Fruit fly (Drosophila melanogaster) whole organism, embryonic: Measurements from ENCODE around the gene Sptr.

Experiments used
- CG10267 ChIP-seq: fragments of 200-800 bp; sonication (Bioruptor generic); optimal IDR thresholded peaks from 2 replicates; lab custom pipeline; 2018; ENCODE audit warnings: missing biosample characterization, mild to moderate bottlenecking, missing genetic modification characterization, moderate library complexity
- CG12104 ChIP-seq: fragments of 200-800 bp; sonication (Bioruptor generic); optimal IDR thresholded peaks from 3 replicates; lab custom pipeline; 2016; ENCODE audit warnings: missing biosample characterization, missing genetic modification characterization
- CG14050 ChIP-seq: fragments of 200-800 bp; sonication (Bioruptor generic); IDR thresholded peaks from 3 replicates; pipeline ENCODE4 v1.3.6; 2022; ENCODE audit warnings: missing biosample characterization, missing genetic modification characterization
- CG15601 ChIP-seq: fragments of 200-800 bp; sonication (Bioruptor generic); optimal IDR thresholded peaks from 3 replicates; lab custom pipeline; 2019; ENCODE audit warnings: missing biosample characterization, mild to moderate bottlenecking, missing genetic modification characterization, moderate library complexity
- CG2889 ChIP-seq: fragments of 200-800 bp; sonication (Bioruptor generic); IDR thresholded peaks from 3 replicates; pipeline ENCODE4 v1.3.6; 2022; ENCODE audit warnings: missing biosample characterization, missing genetic modification characterization
- CG3163 ChIP-seq: fragments of 200-800 bp; sonication (Bioruptor generic); optimal IDR thresholded peaks from 3 replicates; lab custom pipeline; 2016; ENCODE audit warnings: missing biosample characterization, missing genetic modification characterization
- CG32772 ChIP-seq: fragments of 200-800 bp; sonication (Bioruptor generic); IDR thresholded peaks from 2 replicates; pipeline ENCODE4 v1.3.6; 2022; ENCODE audit warnings: missing biosample characterization, missing genetic modification characterization
- CG3281 ChIP-seq: fragments of 200-800 bp; sonication (Bioruptor generic); optimal IDR thresholded peaks from 3 replicates; lab custom pipeline; 2017; ENCODE audit warnings: missing biosample characterization, mild to moderate bottlenecking, missing genetic modification characterization
- CG33557 ChIP-seq: fragments of 200-800 bp; sonication (Bioruptor generic); optimal IDR thresholded peaks from 2 replicates; lab custom pipeline; 2019; ENCODE audit warnings: missing biosample characterization, mild to moderate bottlenecking, missing genetic modification characterization, moderate library complexity
- CG34376 ChIP-seq: fragments of 200-800 bp; sonication (Bioruptor generic); optimal IDR thresholded peaks from 2 replicates; lab custom pipeline; 2018; ENCODE audit warnings: missing biosample characterization, mild to moderate bottlenecking, missing genetic modification characterization
- CG6254 ChIP-seq: fragments of 200-800 bp; sonication (Bioruptor generic); optimal IDR thresholded peaks from 3 replicates; lab custom pipeline; 2017; ENCODE audit warnings: mild to moderate bottlenecking, missing biosample characterization, missing genetic modification reagents, missing genetic modification characterization
- CG7357 ChIP-seq: fragments of 200-800 bp; sonication (Bioruptor generic); IDR thresholded peaks from 3 replicates; pipeline ENCODE4 v1.3.6; 2022; ENCODE audit warnings: missing biosample characterization, missing genetic modification characterization
- CG7839 ChIP-seq: fragments of 200-800 bp; sonication (Bioruptor generic); optimal IDR thresholded peaks from 3 replicates; lab custom pipeline; 2018; ENCODE audit warnings: missing biosample characterization, mild to moderate bottlenecking, missing genetic modification characterization, moderate library complexity
- D ChIP-seq, 2 experiments: fragments of 200-800 bp in 1 of 2; fragments of >200 bp in 1 of 2; sonication (Bioruptor generic) in 1 of 2; optimal IDR thresholded peaks; 2 replicates in 1 of 2; 3 replicates in 1 of 2; lab custom pipeline; 2017; ENCODE audit warnings: mild to moderate bottlenecking in 1 of 2, missing biosample characterization in 1 of 2, missing genetic modification characterization in 1 of 2, missing genetic modification reagents in 1 of 2
- NK7.1 ChIP-seq: fragments of 200-800 bp; sonication (Bioruptor generic); optimal IDR thresholded peaks from 3 replicates; lab custom pipeline; 2016; ENCODE audit warnings: missing biosample characterization, missing genetic modification characterization
- Oaz ChIP-seq: fragments of 200-800 bp; sonication (Bioruptor generic); IDR thresholded peaks from 2 replicates; pipeline ENCODE4 v1.3.6; 2022; ENCODE audit warnings: missing biosample characterization, missing genetic modification characterization
- Opbp ChIP-seq: fragments of 200-800 bp; sonication (Bioruptor generic); IDR thresholded peaks from 3 replicates; pipeline ENCODE4 v1.3.6; 2022; ENCODE audit warnings: missing biosample characterization, missing genetic modification characterization; ENCODE audit not compliant: partially characterized antibody
- Optix ChIP-seq: fragments of 200-800 bp; sonication (Bioruptor generic); IDR thresholded peaks from 3 replicates; pipeline ENCODE4 v1.3.6; 2022; ENCODE audit warnings: missing biosample characterization, missing genetic modification characterization
- Pdp1 ChIP-seq, 2 experiments: fragments of 200-800 bp; sonication (Bioruptor generic); optimal IDR thresholded peaks; 3 replicates each; lab custom pipeline; 2016; ENCODE audit warnings: missing biosample characterization in 2 of 2, missing genetic modification characterization in 2 of 2, mild to moderate bottlenecking in 1 of 2, moderate library complexity in 1 of 2
- Sox100B ChIP-seq: fragments of 200-800 bp; sonication (Bioruptor generic); optimal IDR thresholded peaks from 3 replicates; lab custom pipeline; 2018; ENCODE audit warnings: missing biosample characterization, mild to moderate bottlenecking, missing genetic modification characterization
- Spps ChIP-seq: fragments of 200-800 bp; sonication (Bioruptor generic); optimal IDR thresholded peaks from 2 replicates; lab custom pipeline; 2018; ENCODE audit warnings: missing biosample characterization, mild to moderate bottlenecking, missing genetic modification characterization
- ara ChIP-seq: fragments of 200-800 bp; sonication (Bioruptor generic); IDR thresholded peaks from 2 replicates; pipeline ENCODE4 v1.3.6; 2022; ENCODE audit warnings: missing biosample characterization, missing genetic modification characterization
- ash1 ChIP-seq: fragments of 200-800 bp; sonication (Bioruptor generic); optimal IDR thresholded peaks from 2 replicates; lab custom pipeline; 2018; ENCODE audit warnings: missing biosample characterization, mild to moderate bottlenecking, missing genetic modification characterization
- bab2 ChIP-seq: fragments of 200-800 bp; sonication (Bioruptor generic); optimal IDR thresholded peaks from 2 replicates; lab custom pipeline; 2016; ENCODE audit warnings: missing biosample characterization, missing genetic modification characterization
- bcd ChIP-seq: fragments of 200-800 bp; sonication (Bioruptor generic); optimal IDR thresholded peaks from 2 replicates; lab custom pipeline; 2017; ENCODE audit warnings: missing biosample characterization, mild to moderate bottlenecking, missing genetic modification characterization
- bsh ChIP-seq, 2 experiments: fragments of 200-800 bp; sonication (Bioruptor generic); optimal IDR thresholded peaks; 2 replicates each; lab custom pipeline; 2017 to 2018; ENCODE audit warnings: mild to moderate bottlenecking in 2 of 2, missing biosample characterization in 2 of 2, missing genetic modification characterization in 2 of 2, moderate library complexity in 1 of 2
- btn ChIP-seq: fragments of 200-800 bp; sonication (Bioruptor generic); optimal IDR thresholded peaks from 2 replicates; lab custom pipeline; 2016; ENCODE audit warnings: missing biosample characterization, missing genetic modification characterization
- caup ChIP-seq: fragments of 200-800 bp; sonication (Bioruptor generic); optimal IDR thresholded peaks from 3 replicates; lab custom pipeline; 2017; ENCODE audit warnings: missing biosample characterization, mild to moderate bottlenecking, missing genetic modification characterization, moderate library complexity; ENCODE audit not compliant: severe bottlenecking
- cg ChIP-seq: fragments of 200-800 bp; sonication (Bioruptor generic); optimal IDR thresholded peaks from 3 replicates; lab custom pipeline; 2019; ENCODE audit warnings: missing biosample characterization, mild to moderate bottlenecking, missing genetic modification characterization, moderate library complexity
- crc ChIP-seq: fragments of 200-800 bp; sonication (Bioruptor generic); optimal IDR thresholded peaks from 2 replicates; lab custom pipeline; 2016; ENCODE audit warnings: missing biosample characterization, missing genetic modification characterization
- dmrt99B ChIP-seq: fragments of 200-800 bp; sonication (Bioruptor generic); optimal IDR thresholded peaks from 2 replicates; lab custom pipeline; 2018; ENCODE audit warnings: missing biosample characterization, mild to moderate bottlenecking, missing genetic modification characterization, moderate library complexity
- gem ChIP-seq: fragments of 200-800 bp; sonication (Bioruptor generic); optimal IDR thresholded peaks from 2 replicates; lab custom pipeline; 2019; ENCODE audit warnings: missing biosample characterization, mild to moderate bottlenecking, missing genetic modification characterization, moderate library complexity
- ind ChIP-seq: fragments of 200-800 bp; sonication (Bioruptor generic); optimal IDR thresholded peaks from 3 replicates; lab custom pipeline; 2016; ENCODE audit warnings: missing biosample characterization, missing genetic modification characterization
- klu ChIP-seq: fragments of 200-800 bp; sonication (Bioruptor generic); IDR thresholded peaks from 2 replicates; pipeline ENCODE4 v1.3.6; 2022; ENCODE audit warnings: missing biosample characterization, missing genetic modification characterization
- lmd ChIP-seq: fragments of 200-800 bp; sonication (Bioruptor generic); IDR thresholded peaks from 2 replicates; pipeline ENCODE4 v1.3.6; 2022; ENCODE audit warnings: missing biosample characterization, missing genetic modification characterization
- mirr ChIP-seq: fragments of 200-800 bp; sonication (Bioruptor generic); optimal IDR thresholded peaks from 3 replicates; lab custom pipeline; 2018; ENCODE audit warnings: missing biosample characterization, mild to moderate bottlenecking, missing genetic modification characterization
- nmo ChIP-seq: fragments of 200-800 bp; sonication (Bioruptor generic); optimal IDR thresholded peaks from 2 replicates; lab custom pipeline; 2018; ENCODE audit warnings: missing biosample characterization, mild to moderate bottlenecking, missing genetic modification characterization, moderate library complexity
- org-1 ChIP-seq: fragments of 200-800 bp; sonication (Bioruptor generic); optimal IDR thresholded peaks from 2 replicates; lab custom pipeline; 2017; ENCODE audit warnings: missing biosample characterization, missing genetic modification characterization
- trem ChIP-seq: fragments of 200-800 bp; optimal IDR thresholded peaks from 3 replicates; lab custom pipeline; 2019; ENCODE audit warnings: missing biosample characterization, mild to moderate bottlenecking, missing genetic modification characterization, moderate library complexity
- trh ChIP-seq: fragments of 200-800 bp; sonication (Bioruptor generic); optimal IDR thresholded peaks from 2 replicates; lab custom pipeline; 2016; ENCODE audit warnings: missing biosample characterization, missing genetic modification characterization
- tup ChIP-seq: fragments of 200-800 bp; sonication (Bioruptor generic); optimal IDR thresholded peaks from 2 replicates; lab custom pipeline; 2016; ENCODE audit warnings: missing biosample characterization, mild to moderate bottlenecking, missing genetic modification characterization, moderate library complexity

Gene Sptr

dm6 chrX:8416956-8417355, 47.3 kb downstream of the Sptr start (continued):
- TF ChIP-seq ash1 (GFP tag; lab: Kevin White, UChicago): no peak
- no peak for TF ChIP-seq D (optimal IDR thresholded peaks at IDR 0.05; lab: Kevin White, UChicago)
- no peak for TF ChIP-seq D (GFP tag; optimal IDR thresholded peaks at IDR 0.05; lab: Kevin White, UChicago)
- TF ChIP-seq CG6254 (GFP tag; lab: Kevin White, UChicago): no peak
- TF ChIP-seq CG15601 (tag; lab: Kevin White, UChicago): no peak
- peak; percentile 8 for TF ChIP-seq CG3281 (GFP tag; lab: Kevin White, UChicago)
- TF ChIP-seq CG7839 (tag; lab: Kevin White, UChicago): peak; percentile 52
- no peak for TF ChIP-seq klu (GFP tag; lab: Robert Waterston, UW)
- TF ChIP-seq btn (GFP tag; lab: Kevin White, UChicago): no peak
- no peak for TF ChIP-seq caup (GFP tag; lab: Kevin White, UChicago)
- no peak for TF ChIP-seq org-1
- TF ChIP-seq cg (GFP tag; lab: Kevin White, UChicago): no peak
- TF ChIP-seq tup: no peak
- no peak for TF ChIP-seq Optix (GFP tag; lab: Robert Waterston, UW)
- TF ChIP-seq CG33557: no peak
- TF ChIP-seq lmd (GFP tag; lab: Robert Waterston, UW): peak; percentile 39
- no peak for TF ChIP-seq NK7.1 (GFP tag; lab: Kevin White, UChicago)
- TF ChIP-seq mirr (GFP tag; lab: Kevin White, UChicago): no peak
- TF ChIP-seq CG34376 (GFP tag; lab: Kevin White, UChicago): no peak
- TF ChIP-seq bab2 (GFP tag; lab: Kevin White, UChicago): peak; percentile 32
- no peak for TF ChIP-seq CG3163 (GFP tag; lab: Kevin White, UChicago)
- TF ChIP-seq ind (GFP tag; lab: Kevin White, UChicago): no peak
- TF ChIP-seq CG32772 (GFP tag; lab: Robert Waterston, UW): 0 out of 2 replicates have a peak, but pooled peaks have one; percentile 20
- TF ChIP-seq bcd (GFP tag; lab: Kevin White, UChicago): no peak
- TF ChIP-seq CG14050: no peak
- no peak for TF ChIP-seq CG10267 (tag; lab: Kevin White, UChicago)
- peak; percentile 54 for TF ChIP-seq dmrt99B (tag; lab: Kevin White, UChicago)
- peak; percentile 63 for TF ChIP-seq nmo (GFP tag; lab: Kevin White, UChicago)
- no peak for TF ChIP-seq Opbp (GFP tag; lab: Robert Waterston, UW)
- peak in 1 of 2 experiments; percentile 13 for TF ChIP-seq bsh (GFP tag; optimal IDR thresholded peaks at IDR 0.05; lab: Kevin White, UChicago)
- no peak for TF ChIP-seq CG12104 (GFP tag; lab: Kevin White, UChicago)
- TF ChIP-seq Spps (tag; lab: Kevin White, UChicago): no peak
- peak; percentile 34 for TF ChIP-seq gem (tag; lab: Kevin White, UChicago)
- TF ChIP-seq trh: no peak
- no peak for TF ChIP-seq ara
- TF ChIP-seq crc (GFP tag; lab: Kevin White, UChicago): peak; percentile 36
- TF ChIP-seq CG7357 (GFP tag; lab: Robert Waterston, UW): no peak
- no peak for TF ChIP-seq Oaz (GFP tag; lab: Robert Waterston, UW)
- TF ChIP-seq trem (tag; lab: Kevin White, UChicago): no peak
- TF ChIP-seq Pdp1 (GFP tag; optimal IDR thresholded peaks at IDR 0.05; lab: Kevin White, UChicago): peak; percentile 21 to 48
- no peak for TF ChIP-seq Sox100B
- TF ChIP-seq CG2889 (GFP tag; lab: Robert Waterston, UW): no peak
